Fruit fly (Drosophila melanogaster) whole organism, embryonic: ENCODE data around the gene CG3457.

Experiments used
- Abd-B ChIP-seq: fragments of 200-800 bp; sonication (Bioruptor generic); optimal IDR thresholded peaks from 2 replicates; lab custom pipeline; 2018; ENCODE audit warnings: missing biosample characterization, mild to moderate bottlenecking, missing genetic modification characterization, moderate library complexity
- Adf1 ChIP-seq: fragments of 200-800 bp; sonication (Bioruptor generic); IDR thresholded peaks from 2 replicates; pipeline ENCODE4 v1.3.6; 2022; ENCODE audit warnings: missing biosample characterization, missing genetic modification characterization
- CG10267 ChIP-seq: fragments of 200-800 bp; sonication (Bioruptor generic); optimal IDR thresholded peaks from 2 replicates; lab custom pipeline; 2018; ENCODE audit warnings: missing biosample characterization, mild to moderate bottlenecking, missing genetic modification characterization, moderate library complexity
- CG12219 ChIP-seq: fragments of 200-800 bp; sonication (Bioruptor generic); optimal IDR thresholded peaks from 3 replicates; lab custom pipeline; 2018; ENCODE audit warnings: missing biosample characterization, mild to moderate bottlenecking, missing genetic modification characterization
- CG13123 ChIP-seq: fragments of 200-800 bp; sonication (Bioruptor generic); optimal IDR thresholded peaks from 2 replicates; lab custom pipeline; 2016; ENCODE audit warnings: missing biosample characterization, missing genetic modification characterization
- CG14441 ChIP-seq: fragments of 200-800 bp; sonication (Bioruptor generic); IDR thresholded peaks from 2 replicates; pipeline ENCODE4 v1.3.6; 2022; ENCODE audit warnings: missing biosample characterization, missing genetic modification characterization
- CG1603 ChIP-seq: fragments of 200-800 bp; sonication (Bioruptor generic); optimal IDR thresholded peaks from 2 replicates; lab custom pipeline; 2019; ENCODE audit warnings: missing biosample characterization, mild to moderate bottlenecking, missing genetic modification characterization, moderate library complexity
- CG30020 ChIP-seq: fragments of 200-800 bp; optimal IDR thresholded peaks from 2 replicates; lab custom pipeline; 2019; ENCODE audit warnings: missing biosample characterization, mild to moderate bottlenecking, missing genetic modification characterization, moderate library complexity
- CG3407 ChIP-seq: fragments of 200-800 bp; sonication (Bioruptor generic); optimal IDR thresholded peaks from 2 replicates; lab custom pipeline; 2018; ENCODE audit warnings: missing biosample characterization, mild to moderate bottlenecking, missing genetic modification characterization
- CG43689 ChIP-seq: fragments of 200-800 bp; sonication (Bioruptor generic); IDR thresholded peaks from 2 replicates; pipeline ENCODE4 v1.3.6; 2022; ENCODE audit warnings: missing biosample characterization, missing genetic modification characterization
- CG4424 ChIP-seq: fragments of 200-800 bp; sonication (Bioruptor generic); optimal IDR thresholded peaks from 3 replicates; lab custom pipeline; 2016; ENCODE audit warnings: missing biosample characterization, missing genetic modification characterization
- CG9797 ChIP-seq: fragments of 200-800 bp; sonication (Bioruptor generic); optimal IDR thresholded peaks from 3 replicates; lab custom pipeline; 2018; ENCODE audit warnings: missing biosample characterization, mild to moderate bottlenecking, missing genetic modification characterization
- CoRest ChIP-seq: fragments of 200-800 bp; sonication (Bioruptor generic); optimal IDR thresholded peaks from 3 replicates; lab custom pipeline; 2018; ENCODE audit warnings: missing biosample characterization, mild to moderate bottlenecking, missing genetic modification characterization, moderate library complexity
- E2f1 ChIP-seq: fragments of 200-800 bp; sonication (Bioruptor generic); IDR thresholded peaks from 2 replicates; pipeline ENCODE4 v1.3.6; 2022; ENCODE audit warnings: missing biosample characterization, missing genetic modification characterization
- Elba2 ChIP-seq: fragments of 200-800 bp; sonication (Bioruptor generic); optimal IDR thresholded peaks from 3 replicates; lab custom pipeline; 2016; ENCODE audit warnings: missing biosample characterization, missing genetic modification characterization
- Hand ChIP-seq: fragments of 200-800 bp; sonication (Bioruptor generic); optimal IDR thresholded peaks from 2 replicates; lab custom pipeline; 2017; ENCODE audit warnings: mild to moderate bottlenecking, missing biosample characterization, missing genetic modification reagents, missing genetic modification characterization
- Hsf ChIP-seq: fragments of 200-800 bp; sonication (Bioruptor generic); optimal IDR thresholded peaks from 3 replicates; lab custom pipeline; 2016; ENCODE audit warnings: missing biosample characterization, missing genetic modification characterization
- Lpt ChIP-seq: fragments of >200 bp; optimal IDR thresholded peaks from 2 replicates; lab custom pipeline; 2018; ENCODE audit warnings: missing biosample characterization, missing genetic modification characterization
- Mad ChIP-seq: fragments of 200-800 bp; sonication (Bioruptor generic); optimal IDR thresholded peaks from 2 replicates; lab custom pipeline; 2016; ENCODE audit warnings: missing biosample characterization, missing genetic modification characterization
- NFAT ChIP-seq: fragments of 200-800 bp; sonication (Bioruptor generic); IDR thresholded peaks from 2 replicates; pipeline ENCODE4 v1.3.6; 2022; ENCODE audit warnings: missing biosample characterization, missing genetic modification characterization
- NK7.1 ChIP-seq: fragments of 200-800 bp; sonication (Bioruptor generic); optimal IDR thresholded peaks from 3 replicates; lab custom pipeline; 2016; ENCODE audit warnings: missing biosample characterization, missing genetic modification characterization
- Oaz ChIP-seq: fragments of 200-800 bp; sonication (Bioruptor generic); IDR thresholded peaks from 2 replicates; pipeline ENCODE4 v1.3.6; 2022; ENCODE audit warnings: missing biosample characterization, missing genetic modification characterization
- ac ChIP-seq: fragments of 200-800 bp; sonication (Bioruptor generic); optimal IDR thresholded peaks from 3 replicates; lab custom pipeline; 2017; ENCODE audit warnings: missing biosample characterization, mild to moderate bottlenecking, missing genetic modification characterization
- amos ChIP-seq: fragments of 200-800 bp; sonication (Bioruptor generic); IDR thresholded peaks from 2 replicates; pipeline ENCODE4 v1.3.6; 2022; ENCODE audit warnings: missing biosample characterization, missing genetic modification characterization; ENCODE audit not compliant: partially characterized antibody
- ash1 ChIP-seq: fragments of 200-800 bp; sonication (Bioruptor generic); optimal IDR thresholded peaks from 2 replicates; lab custom pipeline; 2018; ENCODE audit warnings: missing biosample characterization, mild to moderate bottlenecking, missing genetic modification characterization
- caup ChIP-seq: fragments of 200-800 bp; sonication (Bioruptor generic); optimal IDR thresholded peaks from 3 replicates; lab custom pipeline; 2017; ENCODE audit warnings: missing biosample characterization, mild to moderate bottlenecking, missing genetic modification characterization, moderate library complexity; ENCODE audit not compliant: severe bottlenecking
- chn ChIP-seq: fragments of 200-800 bp; sonication (Bioruptor generic); optimal IDR thresholded peaks from 2 replicates; lab custom pipeline; 2016; ENCODE audit warnings: missing biosample characterization, missing genetic modification characterization
- da ChIP-seq: fragments of 200-800 bp; sonication (Bioruptor generic); optimal IDR thresholded peaks from 2 replicates; lab custom pipeline; 2016; ENCODE audit warnings: missing biosample characterization, missing genetic modification characterization
- en ChIP-seq: fragments of 200-800 bp; sonication (Bioruptor generic); optimal IDR thresholded peaks from 2 replicates; lab custom pipeline; 2016; ENCODE audit warnings: missing biosample characterization, missing genetic modification characterization
- fd64A ChIP-seq: fragments of 200-800 bp; sonication (Bioruptor generic); optimal IDR thresholded peaks from 3 replicates; lab custom pipeline; 2018; ENCODE audit warnings: missing biosample characterization, mild to moderate bottlenecking, missing genetic modification characterization
- gsb ChIP-seq: fragments of 200-800 bp; sonication (Bioruptor generic); IDR thresholded peaks from 2 replicates; pipeline ENCODE4 v1.3.6; 2022; ENCODE audit warnings: missing biosample characterization, missing genetic modification characterization
- kni ChIP-seq: fragments of 200-800 bp; sonication (Bioruptor generic); optimal IDR thresholded peaks from 3 replicates; lab custom pipeline; 2017; ENCODE audit warnings: mild to moderate bottlenecking, missing biosample characterization, missing genetic modification reagents, missing genetic modification characterization
- maf-S ChIP-seq: fragments of 200-800 bp; sonication (Bioruptor generic); optimal IDR thresholded peaks from 2 replicates; lab custom pipeline; 2016; ENCODE audit warnings: missing biosample characterization, missing genetic modification characterization
- nerfin-1 ChIP-seq: fragments of 200-800 bp; sonication (Bioruptor generic); optimal IDR thresholded peaks from 3 replicates; lab custom pipeline; 2019; ENCODE audit warnings: missing biosample characterization, mild to moderate bottlenecking, missing genetic modification characterization, moderate library complexity
- pfk ChIP-seq: fragments of 200-800 bp; sonication (Bioruptor generic); optimal IDR thresholded peaks from 2 replicates; lab custom pipeline; 2018; ENCODE audit warnings: missing biosample characterization, mild to moderate bottlenecking, missing genetic modification characterization, moderate library complexity
- psq ChIP-seq: fragments of 200-800 bp; sonication (Bioruptor generic); optimal IDR thresholded peaks from 2 replicates; lab custom pipeline; 2017; ENCODE audit warnings: missing biosample characterization, missing genetic modification characterization
- ranshi ChIP-seq: fragments of 200-800 bp; sonication (Bioruptor generic); IDR thresholded peaks from 2 replicates; pipeline ENCODE4 v1.3.6; 2022; ENCODE audit warnings: missing biosample characterization, missing genetic modification characterization
- row ChIP-seq: fragments of 200-800 bp; sonication (Bioruptor generic); IDR thresholded peaks from 3 replicates; pipeline ENCODE4 v1.3.6; 2022; ENCODE audit warnings: missing biosample characterization, missing genetic modification characterization
- run ChIP-seq: fragments of 200-800 bp; sonication (Bioruptor generic); optimal IDR thresholded peaks from 3 replicates; lab custom pipeline; 2018; ENCODE audit warnings: missing biosample characterization, mild to moderate bottlenecking, missing genetic modification characterization
- sens-2 ChIP-seq: fragments of 200-800 bp; sonication (Bioruptor generic); IDR thresholded peaks from 2 replicates; pipeline ENCODE4 v1.3.6; 2022; ENCODE audit warnings: missing biosample characterization, missing genetic modification characterization
- slbo ChIP-seq: fragments of 200-800 bp; sonication (Bioruptor generic); IDR thresholded peaks from 2 replicates; pipeline ENCODE4 v1.3.6; 2022; ENCODE audit warnings: missing biosample characterization, missing genetic modification characterization
- sug ChIP-seq: fragments of 200-800 bp; optimal IDR thresholded peaks from 2 replicates; lab custom pipeline; 2019; ENCODE audit warnings: missing biosample characterization, mild to moderate bottlenecking, missing genetic modification characterization, moderate library complexity
- tap ChIP-seq: fragments of 200-800 bp; optimal IDR thresholded peaks from 3 replicates; lab custom pipeline; 2019; ENCODE audit warnings: missing biosample characterization, mild to moderate bottlenecking, missing genetic modification characterization, moderate library complexity
- tna ChIP-seq: fragments of 200-800 bp; sonication (Bioruptor generic); IDR thresholded peaks from 2 replicates; pipeline ENCODE4 v1.3.6; 2022; ENCODE audit warnings: missing biosample characterization, missing genetic modification characterization; ENCODE audit not compliant: partially characterized antibody
- trh ChIP-seq: fragments of 200-800 bp; sonication (Bioruptor generic); optimal IDR thresholded peaks from 2 replicates; lab custom pipeline; 2016; ENCODE audit warnings: missing biosample characterization, missing genetic modification characterization
- twi ChIP-seq: fragments of 200-800 bp; optimal IDR thresholded peaks from 2 replicates; lab custom pipeline; 2019; ENCODE audit warnings: missing biosample characterization, mild to moderate bottlenecking, missing genetic modification characterization, moderate library complexity
- wek ChIP-seq: fragments of 200-800 bp; sonication (Bioruptor generic); optimal IDR thresholded peaks from 3 replicates; lab custom pipeline; 2018; ENCODE audit warnings: missing biosample characterization, mild to moderate bottlenecking, missing genetic modification characterization, moderate library complexity
- zfh2 ChIP-seq: fragments of 200-800 bp; sonication (Bioruptor generic); optimal IDR thresholded peaks from 2 replicates; lab custom pipeline; 2016; ENCODE audit warnings: missing biosample characterization, missing genetic modification characterization

CG3457 gene

DNA sequence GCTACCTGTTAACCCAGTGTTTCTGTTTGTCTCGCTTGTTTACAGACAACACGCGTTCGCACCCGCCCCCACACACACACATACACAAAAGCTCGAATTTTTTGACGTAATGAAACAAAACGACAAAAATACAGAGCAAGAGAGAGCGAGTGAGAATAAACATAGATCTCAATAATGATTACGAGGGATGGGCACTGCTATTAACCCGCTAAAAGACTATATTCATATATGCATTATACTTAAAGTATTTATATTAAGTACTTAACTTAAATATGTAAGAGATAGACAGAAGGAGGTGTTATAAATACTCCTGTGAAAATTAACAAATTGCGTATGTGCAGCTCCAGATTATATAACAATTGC is 45.8 kb upstream of the CG3457 start (continued):
- TF ChIP-seq ash1 (peak; percentile 53), caup (GFP tag; lab: Kevin White, UChicago) (peak; percentile 64), CG9797 (GFP tag; lab: Kevin White, UChicago) (no peak), CoRest (peak; percentile 50), sug (tag; lab: Kevin White, UChicago) (peak; percentile 31), tna (GFP tag; lab: Robert Waterston, UW) (no peak), ranshi (GFP tag; lab: Robert Waterston, UW) (peak; percentile 22; the same call in 1 of the 2 replicates), wek (GFP tag; lab: Kevin White, UChicago) (peak; percentile 85), trh (no peak), fd64A (peak; percentile 71), pfk (peak; percentile 28), E2f1 (GFP tag; lab: Robert Waterston, UW) (no peak; the same call in 1 of the 2 replicates), twi (tag; lab: Kevin White, UChicago) (no peak), Abd-B (GFP tag; lab: Kevin White, UChicago) (no peak), NFAT (GFP tag; lab: Robert Waterston, UW) (peak; percentile 37; the same call in 1 of the 2 replicates), chn (GFP tag; lab: Kevin White, UChicago) (no peak), sens-2 (GFP tag; lab: Robert Waterston, UW) (no peak), Hsf (GFP tag; lab: Kevin White, UChicago) (no peak), slbo (GFP tag; lab: Robert Waterston, UW) (peak; percentile 56; the same call in 1 of the 2 replicates), Adf1 (GFP tag; lab: Robert Waterston, UW) (no peak), Oaz (GFP tag; lab: Robert Waterston, UW) (no peak), CG10267 (tag; lab: Kevin White, UChicago) (peak; percentile 24), run (no peak), CG1603 (tag; lab: Kevin White, UChicago) (peak; percentile 60), CG30020 (tag; lab: Kevin White, UChicago) (no peak), kni (peak; percentile 38), psq (GFP tag; lab: Kevin White, UChicago) (peak; percentile 26), gsb (GFP tag; lab: Robert Waterston, UW) (peak; percentile 31; the same call in 1 of the 2 replicates), Mad (peak; percentile 21), CG14441 (GFP tag; lab: Robert Waterston, UW) (no peak), Elba2 (GFP tag; lab: Kevin White, UChicago) (no peak), ac (GFP tag; lab: Kevin White, UChicago) (no peak), CG13123 (peak; percentile 48), nerfin-1 (peak; percentile 20), en (GFP tag; lab: Kevin White, UChicago) (no peak), CG4424 (GFP tag; lab: Kevin White, UChicago) (peak; percentile 30), Lpt (GFP tag; lab: Kevin White, UChicago) (no peak), NK7.1 (GFP tag; lab: Kevin White, UChicago) (no peak), CG43689 (GFP tag; lab: Robert Waterston, UW) (peak; percentile 63), da (no peak), Hand (GFP tag; lab: Kevin White, UChicago) (peak; percentile 34), maf-S (GFP tag; lab: Kevin White, UChicago) (no peak), CG12219 (peak; percentile 6), row (GFP tag; lab: Robert Waterston, UW) (peak; percentile 74), amos (GFP tag; lab: Robert Waterston, UW) (no peak), zfh2 (GFP tag; lab: Kevin White, UChicago) (no peak), CG3407 (GFP tag; lab: Kevin White, UChicago) (peak; percentile 65), tap (tag; lab: Kevin White, UChicago) (peak; percentile 33)
